Worm (Caenorhabditis elegans) whole organism, L1 larva: ENCODE measurements around the gene cho-1.
A peak's percentile ranks its signal among the peaks of the same experiment; 100 is the strongest.

ENCODE experiments used
- C04F5.9 ChIP-seq: sonication (generic microtip); optimal IDR thresholded peaks from 2 replicates; lab custom pipeline; 2016; ENCODE audit warnings: missing genetic modification characterization, missing compliant biosample characterization
- Y116A8C.19 ChIP-seq: sonication (generic microtip); optimal IDR thresholded peaks from 2 replicates; lab custom pipeline; 2016; ENCODE audit warnings: missing compliant biosample characterization, missing genetic modification characterization, borderline replicate concordance
- alr-1 ChIP-seq: fragments of 200-800 bp; sonication (Bioruptor generic); optimal IDR thresholded peaks from 2 replicates; lab custom pipeline; 2018; ENCODE audit warnings: borderline replicate concordance, mild to moderate bottlenecking, missing genetic modification characterization, missing compliant biosample characterization
- ceh-63 ChIP-seq: fragments of 200-800 bp; sonication (Bioruptor generic); optimal IDR thresholded peaks from 2 replicates; lab custom pipeline; 2018; ENCODE audit warnings: mild to moderate bottlenecking, missing genetic modification characterization, missing compliant biosample characterization
- ceh-8 ChIP-seq: fragments of 200-800 bp; sonication (Bioruptor generic); optimal IDR thresholded peaks from 2 replicates; lab custom pipeline; 2018; ENCODE audit warnings: mild to moderate bottlenecking, missing genetic modification characterization, moderate library complexity, missing compliant biosample characterization
- ceh-88 ChIP-seq: fragments of 200-800 bp; sonication (Bioruptor generic); IDR thresholded peaks from 2 replicates; pipeline ENCODE4 v1.3.6; 2022; ENCODE audit warnings: missing genetic modification characterization, missing compliant biosample characterization
- ceh-90 ChIP-seq: sonication (generic microtip); optimal IDR thresholded peaks from 2 replicates; lab custom pipeline; 2016; ENCODE audit warnings: missing genetic modification characterization, missing compliant biosample characterization
- ces-1 ChIP-seq: fragments of 150-350 bp; optimal IDR thresholded peaks from 2 replicates; lab custom pipeline; 2014; ENCODE audit warnings: missing biosample characterization, missing genetic modification reagents, missing genetic modification characterization
- dpl-1 ChIP-seq, 3 experiments: fragments of 150-350 bp in 2 of 3; sonication (generic microtip) in 1 of 3; optimal IDR thresholded peaks; 2 replicates each; lab custom pipeline; 2014 to 2017; ENCODE audit warnings: missing biosample characterization in 3 of 3, missing genetic modification characterization in 3 of 3, missing genetic modification reagents in 3 of 3
- dsc-1 ChIP-seq: sonication (generic microtip); optimal IDR thresholded peaks from 2 replicates; lab custom pipeline; 2016; ENCODE audit warnings: mild to moderate bottlenecking, missing genetic modification characterization, missing compliant biosample characterization
- efl-1 ChIP-seq, 4 experiments: fragments of 150-350 bp; optimal IDR thresholded peaks in 3 of 4; peaks in 1 of 4; 1 replicate in 1 of 4; 2 replicates in 3 of 4; lab custom pipeline; 2014; ENCODE audit warnings: missing biosample characterization in 2 of 4, missing genetic modification characterization in 2 of 4, missing genetic modification reagents in 2 of 4
- efl-3 ChIP-seq: fragments of 200-800 bp; sonication (Bioruptor generic); optimal IDR thresholded peaks from 2 replicates; lab custom pipeline; 2018; ENCODE audit warnings: mild to moderate bottlenecking, missing genetic modification characterization, missing compliant biosample characterization
- egl-13 ChIP-seq: sonication (generic microtip); optimal IDR thresholded peaks from 2 replicates; lab custom pipeline; 2016; ENCODE audit warnings: missing genotype, missing genetic modification reagents, missing genetic modification characterization, missing compliant biosample characterization
- elt-2 ChIP-seq: sonication (generic microtip); optimal IDR thresholded peaks from 2 replicates; lab custom pipeline; 2016; ENCODE audit warnings: missing genetic modification characterization, mild to moderate bottlenecking, inconsistent platforms, missing compliant biosample characterization, missing genetic modification reagents
- lin-13 ChIP-seq: fragments of 150-350 bp; optimal IDR thresholded peaks from 2 replicates; lab custom pipeline; 2014; ENCODE audit warnings: missing biosample characterization, missing genetic modification reagents, missing genetic modification characterization
- lin-35 ChIP-seq, 2 experiments: fragments of 150-350 bp; optimal IDR thresholded peaks; 2 replicates each; lab custom pipeline; 2014; ENCODE audit warnings: missing biosample characterization in 2 of 2, missing genetic modification characterization in 2 of 2, missing genetic modification reagents in 2 of 2
- mef-2 ChIP-seq: fragments of 150-350 bp; optimal IDR thresholded peaks from 2 replicates; lab custom pipeline; 2014; ENCODE audit warnings: missing biosample characterization, missing genetic modification characterization
- nhr-12 ChIP-seq: sonication (generic microtip); optimal IDR thresholded peaks from 2 replicates; lab custom pipeline; 2017; ENCODE audit warnings: missing biosample characterization, missing genetic modification characterization
- nhr-237 ChIP-seq: fragments of 150-350 bp; optimal IDR thresholded peaks from 2 replicates; lab custom pipeline; 2014; ENCODE audit warnings: missing biosample characterization, missing genetic modification characterization
- nhr-28 ChIP-seq: fragments of 150-350 bp; optimal IDR thresholded peaks from 2 replicates; lab custom pipeline; 2014; ENCODE audit warnings: missing biosample characterization, missing genetic modification characterization
- nhr-47 ChIP-seq: sonication (generic microtip); optimal IDR thresholded peaks from 2 replicates; lab custom pipeline; 2016; ENCODE audit warnings: mild to moderate bottlenecking, missing genetic modification characterization, moderate library complexity, missing compliant biosample characterization
- nhr-76 ChIP-seq: sonication (generic microtip); optimal IDR thresholded peaks from 2 replicates; lab custom pipeline; 2017; ENCODE audit warnings: missing biosample characterization, missing genetic modification characterization
- nhr-77 ChIP-seq: fragments of 150-350 bp; optimal IDR thresholded peaks from 2 replicates; lab custom pipeline; 2014; ENCODE audit warnings: missing biosample characterization, missing genetic modification characterization
- pag-3 ChIP-seq: sonication (generic microtip); optimal IDR thresholded peaks from 2 replicates; lab custom pipeline; 2017; ENCODE audit warnings: missing genetic modification characterization, mild to moderate bottlenecking, missing compliant biosample characterization, antibody characterized with exemption, borderline replicate concordance; ENCODE audit not compliant: insufficient read depth
- pax-3 ChIP-seq: fragments of 200-800 bp; sonication (Bioruptor generic); optimal IDR thresholded peaks from 2 replicates; lab custom pipeline; 2018; ENCODE audit warnings: mild to moderate bottlenecking, missing genetic modification characterization, moderate library complexity, missing compliant biosample characterization
- pqm-1 ChIP-seq: sonication (generic microtip); optimal IDR thresholded peaks from 3 replicates; lab custom pipeline; 2017; ENCODE audit warnings: missing biosample characterization, missing genetic modification characterization
- rnt-1 ChIP-seq: sonication (generic microtip); optimal IDR thresholded peaks from 2 replicates; lab custom pipeline; 2016; ENCODE audit warnings: mild to moderate bottlenecking, missing genetic modification characterization, moderate library complexity, missing compliant biosample characterization
- skn-1 ChIP-seq: fragments of 150-350 bp; optimal IDR thresholded peaks from 2 replicates; lab custom pipeline; 2014; ENCODE audit warnings: missing biosample characterization, missing genetic modification characterization
- snpc-4 ChIP-seq: fragments of 150-350 bp; optimal IDR thresholded peaks from 2 replicates; lab custom pipeline; 2014; ENCODE audit warnings: missing biosample characterization, missing genetic modification characterization
- sup-37 ChIP-seq: fragments of 200-800 bp; sonication (Bioruptor generic); optimal IDR thresholded peaks from 2 replicates; lab custom pipeline; 2018; ENCODE audit warnings: mild to moderate bottlenecking, missing genetic modification characterization, missing compliant biosample characterization
- swsn-7 ChIP-seq: sonication (generic microtip); optimal IDR thresholded peaks from 2 replicates; lab custom pipeline; 2016; ENCODE audit warnings: missing genetic modification characterization, missing compliant biosample characterization
- tbx-2 ChIP-seq: sonication (generic microtip); optimal IDR thresholded peaks from 2 replicates; lab custom pipeline; 2016; ENCODE audit warnings: missing genetic modification characterization, missing compliant biosample characterization
- unc-62 ChIP-seq: fragments of 150-350 bp; optimal IDR thresholded peaks from 2 replicates; lab custom pipeline; 2014; ENCODE audit warnings: missing biosample characterization, missing genetic modification reagents, missing genetic modification characterization
- xbp-1 ChIP-seq: sonication (generic microtip); optimal IDR thresholded peaks from 2 replicates; lab custom pipeline; 2016; ENCODE audit warnings: missing genetic modification characterization, missing compliant biosample characterization
- zip-4 ChIP-seq: fragments of 200-800 bp; sonication (Bioruptor generic); optimal IDR thresholded peaks from 2 replicates; lab custom pipeline; 2018; ENCODE audit warnings: mild to moderate bottlenecking, missing genetic modification characterization, moderate library complexity, missing compliant biosample characterization

Gene cho-1

ce11 chrIV:13253841-13254240, 39.5 kb upstream of the cho-1 start, which contains the start of gene ttr-45 (continued):
- no peak for TF ChIP-seq unc-62 (GFP tag; lab: Kevin White, UChicago)
- no peak for TF ChIP-seq ceh-63
- peak; percentile 66 for TF ChIP-seq pqm-1 (tag; lab: Kevin White, UChicago)
- no peak for TF ChIP-seq ceh-88
- TF ChIP-seq swsn-7 = no peak
- TF ChIP-seq xbp-1 = no peak

ce11 chrIV:13252211-13252610, 37.8 kb upstream of the cho-1 start, which contains the start of gene ttr-51:
Gene ttr-51, minus strand, starts transcription at chrIV:13252311.
- TF ChIP-seq rnt-1 (peak; percentile 15), skn-1 (tag; lab: Kevin White, UChicago) (no peak)

DNA sequence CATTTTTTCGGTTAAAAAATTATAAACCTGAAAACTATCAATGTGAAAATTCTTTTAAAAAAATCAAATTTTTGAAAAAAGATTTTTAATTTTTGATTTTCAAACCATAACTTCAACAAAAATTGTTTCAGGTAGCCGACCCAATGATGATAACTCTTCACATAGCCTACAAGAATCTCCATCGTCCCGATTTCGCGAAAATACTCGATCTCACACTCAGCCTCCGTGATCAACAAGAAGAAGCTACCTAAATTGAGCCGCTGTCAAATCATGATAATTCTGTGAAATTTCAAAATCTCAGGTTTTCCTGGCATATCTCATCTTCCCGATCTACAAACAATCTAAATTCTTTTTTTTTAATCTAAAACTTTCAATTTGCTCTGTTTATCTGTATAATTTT, 35.9 kb upstream of the cho-1 start:
- TF ChIP-seq nhr-77 (tag; lab: Kevin White, UChicago) (no peak), nhr-76 (tag; lab: Kevin White, UChicago) (no peak), ces-1 (GFP tag; lab: Kevin White, UChicago) (no peak), elt-2 (tag; lab: Kevin White, UChicago) (no peak), nhr-47 (no peak), ceh-63 (no peak)

- TF ChIP-seq lin-35 (GFP tag; optimal IDR thresholded peaks at IDR 0.05; lab: Kevin White, UChicago) = peak in 1 of 2 experiments; percentile 34
- TF ChIP-seq efl-1 (optimal IDR thresholded peaks at IDR 0.05; lab: Kevin White, UChicago) = peak; percentile 0 to 17
- peak in 1 of 2 experiments; percentile 93 for TF ChIP-seq efl-1 (GFP tag; optimal IDR thresholded peaks at IDR 0.05 in 1 of 2; lab: Kevin White, UChicago)
- TF ChIP-seq dpl-1 (GFP tag; optimal IDR thresholded peaks at IDR 0.05; lab: Kevin White, UChicago) = peak in 1 of 3 experiments; percentile 24
- TF ChIP-seq pag-3 (tag; lab: Kevin White, UChicago) = no peak
- TF ChIP-seq alr-1 (tag; lab: Kevin White, UChicago) = no peak
- TF ChIP-seq, all 84 proteins: peak for 3
Observed at ce11 chrIV:13247780-13248179, 33.4 kb upstream of the cho-1 start.

- no peak for TF ChIP-seq sup-37 (GFP tag; lab: Kevin White, UChicago)
- TF ChIP-seq ceh-90 = no peak
- no peak for TF ChIP-seq nhr-12 (tag; lab: Kevin White, UChicago)
- no peak for TF ChIP-seq elt-2 (tag; lab: Kevin White, UChicago)
- no peak for TF ChIP-seq zip-4
- no peak for TF ChIP-seq nhr-28 (tag; lab: Kevin White, UChicago)
- no peak for TF ChIP-seq ces-1 (GFP tag; lab: Kevin White, UChicago)
- no peak for TF ChIP-seq C04F5.9 (tag; lab: Kevin White, UChicago)
- no peak for TF ChIP-seq nhr-47
- no peak for TF ChIP-seq pqm-1 (tag; lab: Kevin White, UChicago)
- TF ChIP-seq dsc-1 (tag; lab: Kevin White, UChicago) = no peak
- no peak for TF ChIP-seq lin-13
- TF ChIP-seq ceh-88 = no peak
- no peak for TF ChIP-seq ceh-63
- no peak for TF ChIP-seq pax-3 (tag; lab: Kevin White, UChicago)
- TF ChIP-seq egl-13 = no peak
- TF ChIP-seq, all 84 proteins: peak for 0
Observed at ce11 chrIV:13246961-13247360, 32.6 kb upstream of the cho-1 start, which contains the start of gene JC8.7. Gene JC8.7, plus strand, starts transcription at chrIV:13247261.

DNA sequence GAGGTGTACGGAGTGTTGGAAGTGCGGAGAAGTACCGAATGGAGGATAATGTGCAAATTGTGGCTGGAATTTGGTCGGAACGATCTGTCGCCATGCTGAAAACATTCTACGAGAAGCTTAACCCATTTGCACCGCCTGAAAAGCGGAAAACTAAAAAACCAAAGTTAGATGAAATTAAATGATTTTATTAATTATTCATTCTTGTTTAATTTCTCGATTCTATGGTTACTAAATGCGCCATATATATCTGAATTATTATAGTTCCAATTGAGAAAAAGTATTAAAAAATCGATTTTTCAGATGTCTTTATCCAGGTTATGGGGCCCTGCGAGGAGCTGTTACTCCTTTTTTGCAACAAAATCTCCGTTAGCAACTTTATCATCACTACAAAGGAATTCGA, 29.7 kb upstream of the cho-1 start, which contains the start of gene cox-11:
cox-11 (plus strand) TSS at position 301 of the 400 bp plus-strand sequence.
- TF ChIP-seq nhr-28 (tag; lab: Kevin White, UChicago) = no peak
- no peak for TF ChIP-seq nhr-237 (tag; lab: Kevin White, UChicago)
- no peak for TF ChIP-seq snpc-4 (tag; lab: Kevin White, UChicago)
- no peak for TF ChIP-seq sup-37 (GFP tag; lab: Kevin White, UChicago)
- TF ChIP-seq Y116A8C.19 = no peak
- TF ChIP-seq ces-1 (GFP tag; lab: Kevin White, UChicago) = no peak
- TF ChIP-seq ceh-8 = no peak
- no peak for TF ChIP-seq tbx-2 (tag; lab: Kevin White, UChicago)
- no peak for TF ChIP-seq alr-1 (tag; lab: Kevin White, UChicago)
- no peak for TF ChIP-seq swsn-7
- TF ChIP-seq efl-3 = no peak
- no peak for TF ChIP-seq mef-2 (tag; lab: Kevin White, UChicago)
- no peak for TF ChIP-seq ceh-88
- TF ChIP-seq nhr-12 (tag; lab: Kevin White, UChicago) = no peak
